Worm (Caenorhabditis elegans): Measurements from ENCODE around the gene srz-69.

The srz-69 gene

ce11 chrIV:3482195-3482959 lies 5.4 kb upstream of the srz-69 start, which contains the start of gene srz-82:
Gene srz-82 (plus strand): TSS chrIV:3482895.
- no peak for TF ChIP-seq snpc-1.1 (tag; optimal IDR thresholded peaks at IDR 0.05; ENCODE audit: insufficient read depth)
- TF ChIP-seq ceh-40 (GFP tag; IDR thresholded peaks at IDR 0.05), result no peak
- no peak for TF ChIP-seq nhr-27 (tag; optimal IDR thresholded peaks at IDR 0.05)
- no peak for TF ChIP-seq mxl-1 (tag; optimal IDR thresholded peaks at IDR 0.05)
- TF ChIP-seq chd-7 (tag; optimal IDR thresholded peaks at IDR 0.05), result no peak
- no peak for TF ChIP-seq lag-1 (GFP tag; IDR thresholded peaks at IDR 0.05)
- TF ChIP-seq tbx-9 (tag; optimal IDR thresholded peaks at IDR 0.05; ENCODE audit: borderline replicate concordance), result no peak
- no peak for TF ChIP-seq madf-3 (GFP tag; IDR thresholded peaks at IDR 0.05)
- no peak for TF ChIP-seq B0019.2 (GFP tag; conservative IDR thresholded peaks at IDR 0.05)
- no peak for TF ChIP-seq unc-130 (GFP tag; optimal IDR thresholded peaks at IDR 0.05)
- no peak for TF ChIP-seq F37B4.10 (GFP tag; IDR thresholded peaks at IDR 0.05)
- no peak for TF ChIP-seq lsy-27 (tag; optimal IDR thresholded peaks at IDR 0.05; ENCODE audit: borderline replicate concordance, insufficient read depth)
- TF ChIP-seq nhr-120 (GFP tag; IDR thresholded peaks at IDR 0.05), result no peak
- no peak for TF ChIP-seq F22D6.2 (tag; optimal IDR thresholded peaks at IDR 0.05)
- TF ChIP-seq F57A8.1 (GFP tag; optimal IDR thresholded peaks at IDR 0.05), result no peak

- TF ChIP-seq attf-5 (GFP tag; optimal IDR thresholded peaks at IDR 0.05), result no peak
- TF ChIP-seq xnd-1 (tag; optimal IDR thresholded peaks at IDR 0.05), result no peak
- TF ChIP-seq gei-17 (GFP tag; optimal IDR thresholded peaks at IDR 0.05), result no peak
- no peak for TF ChIP-seq unc-130 (GFP tag; optimal IDR thresholded peaks at IDR 0.05)
- TF ChIP-seq madf-6 (GFP tag; IDR thresholded peaks at IDR 0.05), result no peak
- TF ChIP-seq B0336.3 (GFP tag; IDR thresholded peaks at IDR 0.05), result no peak
- no peak for TF ChIP-seq F10E7.11 (tag; optimal IDR thresholded peaks at IDR 0.05)
- no peak for TF ChIP-seq F37B4.10 (GFP tag; IDR thresholded peaks at IDR 0.05)
- TF ChIP-seq nfyb-1 (GFP tag; IDR thresholded peaks at IDR 0.05), result no peak
- no peak for TF ChIP-seq him-1 (tag; optimal IDR thresholded peaks at IDR 0.05)
- no peak for TF ChIP-seq lin-54 (GFP tag; optimal IDR thresholded peaks at IDR 0.05)
- no peak for TF ChIP-seq nfya-2 (GFP tag; IDR thresholded peaks at IDR 0.05)
- TF ChIP-seq Y95B8A.8 (GFP tag; IDR thresholded peaks at IDR 0.05), result no peak
- TF ChIP-seq F55B11.4 (tag; optimal IDR thresholded peaks at IDR 0.05; ENCODE audit: borderline replicate concordance, insufficient read depth), result no peak
- no peak for TF ChIP-seq hsf-1 (GFP tag; IDR thresholded peaks at IDR 0.05)
- TF ChIP-seq F57A8.1 (GFP tag; optimal IDR thresholded peaks at IDR 0.05), result no peak
- no peak for TF ChIP-seq cebp-2 (GFP tag; IDR thresholded peaks at IDR 0.05)
- TF ChIP-seq B0019.2 (GFP tag; conservative IDR thresholded peaks at IDR 0.05), result no peak
Observed at ce11 chrIV:3481760-3482159, 4.7 kb upstream of the srz-69 start, which contains the start of gene srz-37. Gene srz-37 (minus strand): TSS chrIV:3481860.

ce11 chrIV:3478911-3479385 lies 1.9 kb upstream of the srz-69 start, which contains the start of the genes srz-70 and C09G12.5:
Gene srz-70 (minus strand): TSS chrIV:3479011.
Gene C09G12.5 (plus strand): TSS chrIV:3479335.
- TF ChIP-seq lin-54 (GFP tag; optimal IDR thresholded peaks at IDR 0.05) (no peak), snpc-3.4 (tag; optimal IDR thresholded peaks at IDR 0.05) (no peak), dpff-1 (tag; optimal IDR thresholded peaks at IDR 0.05) (no peak), F55B11.4 (tag; optimal IDR thresholded peaks at IDR 0.05; ENCODE audit: borderline replicate concordance, insufficient read depth) (no peak), lir-1 (GFP tag; conservative IDR thresholded peaks at IDR 0.05) (no peak), zfh-2 (GFP tag; conservative IDR thresholded peaks at IDR 0.05) (no peak), T26A5.8 (tag; optimal IDR thresholded peaks at IDR 0.05) (no peak), madf-10 (tag; optimal IDR thresholded peaks at IDR 0.05) (no peak), ztf-22 (GFP tag; optimal IDR thresholded peaks at IDR 0.05) (no peak), attf-5 (GFP tag; optimal IDR thresholded peaks at IDR 0.05) (no peak), nhr-179 (tag; optimal IDR thresholded peaks at IDR 0.05) (no peak), nfyb-1 (GFP tag; IDR thresholded peaks at IDR 0.05) (no peak), nfya-2 (GFP tag; IDR thresholded peaks at IDR 0.05) (no peak), sptf-2 (GFP tag; optimal IDR thresholded peaks at IDR 0.05) (no peak), dox-1 (GFP tag; IDR thresholded peaks at IDR 0.05) (no peak), F57C9.4 (tag; optimal IDR thresholded peaks at IDR 0.05) (no peak), xnd-1 (tag; optimal IDR thresholded peaks at IDR 0.05) (no peak)

All from whole organism, young adult.